Fruit fly (Drosophila melanogaster) whole organism, embryonic: ENCODE data around the gene CG13720.
A peak's percentile ranks its signal among the peaks of the same experiment; 100 is the strongest.

Source experiments
- Abd-B ChIP-seq: fragments of 200-800 bp; sonication (Bioruptor generic); optimal IDR thresholded peaks from 2 replicates; lab custom pipeline; 2018; ENCODE audit warnings: missing biosample characterization, mild to moderate bottlenecking, missing genetic modification characterization, moderate library complexity
- Atf3 ChIP-seq: fragments of 200-800 bp; sonication (Bioruptor generic); optimal IDR thresholded peaks from 3 replicates; lab custom pipeline; 2016; ENCODE audit warnings: missing biosample characterization, missing genetic modification characterization
- BtbVII ChIP-seq: fragments of 200-800 bp; sonication (Bioruptor generic); optimal IDR thresholded peaks from 3 replicates; lab custom pipeline; 2017; ENCODE audit warnings: missing biosample characterization, mild to moderate bottlenecking, missing genetic modification characterization
- CG11456 ChIP-seq: fragments of 200-800 bp; sonication (Bioruptor generic); IDR thresholded peaks from 3 replicates; pipeline ENCODE4 v1.3.6; 2022; ENCODE audit warnings: missing biosample characterization, missing genetic modification characterization
- CG11696 ChIP-seq: fragments of 200-800 bp; sonication (Bioruptor generic); IDR thresholded peaks from 2 replicates; pipeline ENCODE4 v1.3.6; 2022; ENCODE audit warnings: missing biosample characterization, missing genetic modification characterization
- CG12942 ChIP-seq: fragments of 200-800 bp; sonication (Bioruptor generic); optimal IDR thresholded peaks from 3 replicates; lab custom pipeline; 2016; ENCODE audit warnings: missing biosample characterization, missing genetic modification characterization
- CG13624 ChIP-seq: fragments of 200-800 bp; sonication (Bioruptor generic); optimal IDR thresholded peaks from 2 replicates; lab custom pipeline; 2016; ENCODE audit warnings: missing biosample characterization, missing genetic modification characterization
- CG14441 ChIP-seq: fragments of 200-800 bp; sonication (Bioruptor generic); IDR thresholded peaks from 2 replicates; pipeline ENCODE4 v1.3.6; 2022; ENCODE audit warnings: missing biosample characterization, missing genetic modification characterization
- CG15479 ChIP-seq: fragments of 200-800 bp; sonication (Bioruptor generic); optimal IDR thresholded peaks from 3 replicates; lab custom pipeline; 2019; ENCODE audit warnings: missing biosample characterization, mild to moderate bottlenecking, missing genetic modification characterization, moderate library complexity
- CG17328 ChIP-seq: fragments of 200-800 bp; sonication (Bioruptor generic); IDR thresholded peaks from 2 replicates; pipeline ENCODE4 v1.3.6; 2022; ENCODE audit warnings: missing biosample characterization, missing genetic modification characterization
- CG17385 ChIP-seq: fragments of 200-800 bp; sonication (Bioruptor generic); optimal IDR thresholded peaks from 3 replicates; lab custom pipeline; 2018; ENCODE audit warnings: missing biosample characterization, mild to moderate bottlenecking, missing genetic modification characterization
- CG17912 ChIP-seq: fragments of 200-800 bp; sonication (Bioruptor generic); optimal IDR thresholded peaks from 2 replicates; lab custom pipeline; 2018; ENCODE audit warnings: missing biosample characterization, mild to moderate bottlenecking, missing genetic modification characterization
- CG2120 ChIP-seq: fragments of 200-800 bp; sonication (Bioruptor generic); optimal IDR thresholded peaks from 3 replicates; lab custom pipeline; 2016; ENCODE audit warnings: missing biosample characterization, missing genetic modification characterization
- CG3163 ChIP-seq: fragments of 200-800 bp; sonication (Bioruptor generic); optimal IDR thresholded peaks from 3 replicates; lab custom pipeline; 2016; ENCODE audit warnings: missing biosample characterization, missing genetic modification characterization
- CG34224 ChIP-seq: fragments of 200-800 bp; sonication (Bioruptor generic); IDR thresholded peaks from 3 replicates; pipeline ENCODE4 v1.3.6; 2022; ENCODE audit warnings: missing biosample characterization, missing genetic modification characterization; ENCODE audit not compliant: partially characterized antibody
- CG4617 ChIP-seq: fragments of 200-800 bp; sonication (Bioruptor generic); optimal IDR thresholded peaks from 3 replicates; lab custom pipeline; 2016; ENCODE audit warnings: missing biosample characterization, missing genetic modification characterization, borderline replicate concordance
- CG4707 ChIP-seq: fragments of 200-800 bp; sonication (Bioruptor generic); optimal IDR thresholded peaks from 2 replicates; lab custom pipeline; 2018; ENCODE audit warnings: missing biosample characterization, mild to moderate bottlenecking, missing genetic modification characterization, moderate library complexity
- CG6854 ChIP-seq: fragments of 200-800 bp; sonication (Bioruptor generic); optimal IDR thresholded peaks from 3 replicates; lab custom pipeline; 2017; ENCODE audit warnings: missing biosample characterization, mild to moderate bottlenecking, missing genetic modification characterization
- CG7556 ChIP-seq: fragments of 200-800 bp; sonication (Bioruptor generic); optimal IDR thresholded peaks from 2 replicates; lab custom pipeline; 2017; ENCODE audit warnings: missing biosample characterization, mild to moderate bottlenecking, missing genetic modification characterization
- CG8089 ChIP-seq: fragments of 200-800 bp; sonication (Bioruptor generic); optimal IDR thresholded peaks from 3 replicates; lab custom pipeline; 2016; ENCODE audit warnings: missing biosample characterization, missing genetic modification characterization
- Dref ChIP-seq: fragments of 200-800 bp; sonication (Bioruptor generic); IDR thresholded peaks from 2 replicates; pipeline ENCODE4 v1.3.6; 2022; ENCODE audit warnings: missing biosample characterization, missing genetic modification characterization
- E2f2 ChIP-seq: fragments of 200-800 bp; sonication (Bioruptor generic); IDR thresholded peaks from 2 replicates; pipeline ENCODE4 v1.3.6; 2022; ENCODE audit warnings: missing biosample characterization, missing genetic modification characterization
- Hr78 ChIP-seq, 2 experiments: fragments of 200-800 bp in 1 of 2; fragments of >200 bp in 1 of 2; sonication (Bioruptor generic) in 1 of 2; optimal IDR thresholded peaks; 2 replicates each; lab custom pipeline; 2017 to 2019; ENCODE audit warnings: missing biosample characterization in 2 of 2, missing genetic modification characterization in 2 of 2, mild to moderate bottlenecking in 1 of 2, moderate library complexity in 1 of 2
- Spps ChIP-seq: fragments of 200-800 bp; sonication (Bioruptor generic); optimal IDR thresholded peaks from 2 replicates; lab custom pipeline; 2018; ENCODE audit warnings: missing biosample characterization, mild to moderate bottlenecking, missing genetic modification characterization
- Ssrp ChIP-seq: fragments of 200-800 bp; sonication (Bioruptor generic); optimal IDR thresholded peaks from 2 replicates; lab custom pipeline; 2018; ENCODE audit warnings: missing biosample characterization, mild to moderate bottlenecking, missing genetic modification characterization, moderate library complexity
- Taf1 ChIP-seq: fragments of 200-800 bp; sonication (Bioruptor generic); IDR thresholded peaks from 2 replicates; pipeline ENCODE4 v1.3.6; 2022; ENCODE audit warnings: missing biosample characterization, missing genetic modification characterization
- Trl ChIP-seq, 3 experiments: fragments of >200 bp in 2 of 3; fragments of 200-800 bp in 1 of 3; sonication (Bioruptor generic) in 1 of 3; optimal IDR thresholded peaks; 2 replicates in 1 of 3; 3 replicates in 2 of 3; lab custom pipeline; 2016 to 2017; ENCODE audit warnings: missing biosample characterization in 1 of 3, missing genetic modification characterization in 1 of 3
- Xbp1 ChIP-seq: fragments of 200-800 bp; sonication (Bioruptor generic); optimal IDR thresholded peaks from 3 replicates; lab custom pipeline; 2016; ENCODE audit warnings: missing biosample characterization, mild to moderate bottlenecking, missing genetic modification characterization
- Xrp1 ChIP-seq: fragments of 200-800 bp; sonication (Bioruptor generic); IDR thresholded peaks from 2 replicates; pipeline ENCODE4 v1.3.6; 2022; ENCODE audit warnings: missing biosample characterization, missing genetic modification characterization
- bbx ChIP-seq: fragments of 200-800 bp; sonication (Bioruptor generic); IDR thresholded peaks from 2 replicates; pipeline ENCODE4 v1.3.6; 2022; ENCODE audit warnings: missing biosample characterization, missing genetic modification characterization; ENCODE audit not compliant: partially characterized antibody
- caup ChIP-seq: fragments of 200-800 bp; sonication (Bioruptor generic); optimal IDR thresholded peaks from 3 replicates; lab custom pipeline; 2017; ENCODE audit warnings: missing biosample characterization, mild to moderate bottlenecking, missing genetic modification characterization, moderate library complexity; ENCODE audit not compliant: severe bottlenecking
- croc ChIP-seq: fragments of 200-800 bp; sonication (Bioruptor generic); conservative IDR thresholded peaks from 3 replicates; pipeline ENCODE4 v1.3.6; 2022; ENCODE audit warnings: missing biosample characterization, missing genetic modification characterization
- cwo ChIP-seq: fragments of 200-800 bp; sonication (Bioruptor generic); optimal IDR thresholded peaks from 3 replicates; lab custom pipeline; 2017; ENCODE audit warnings: missing biosample characterization, missing genetic modification characterization, mild to moderate bottlenecking, moderate library complexity, missing genetic modification reagents
- dan ChIP-seq: fragments of 200-800 bp; sonication (Bioruptor generic); IDR thresholded peaks from 2 replicates; pipeline ENCODE4 v1.3.6; 2022; ENCODE audit warnings: missing biosample characterization, missing genetic modification characterization
- ewg ChIP-seq: fragments of 200-800 bp; sonication (Bioruptor generic); optimal IDR thresholded peaks from 3 replicates; lab custom pipeline; 2017; ENCODE audit warnings: mild to moderate bottlenecking, missing biosample characterization, missing genetic modification reagents, missing genetic modification characterization
- fd64A ChIP-seq: fragments of 200-800 bp; sonication (Bioruptor generic); optimal IDR thresholded peaks from 3 replicates; lab custom pipeline; 2018; ENCODE audit warnings: missing biosample characterization, mild to moderate bottlenecking, missing genetic modification characterization
- fu2 ChIP-seq: fragments of 200-800 bp; sonication (Bioruptor generic); optimal IDR thresholded peaks from 2 replicates; lab custom pipeline; 2016; ENCODE audit warnings: missing biosample characterization, missing genetic modification characterization
- gcm ChIP-seq: fragments of 200-800 bp; sonication (Bioruptor generic); optimal IDR thresholded peaks from 2 replicates; lab custom pipeline; 2019; ENCODE audit warnings: missing biosample characterization, mild to moderate bottlenecking, missing genetic modification characterization, moderate library complexity
- lbe ChIP-seq: fragments of 200-800 bp; sonication (Bioruptor generic); optimal IDR thresholded peaks from 2 replicates; lab custom pipeline; 2016; ENCODE audit warnings: missing biosample characterization, mild to moderate bottlenecking, missing genetic modification characterization
- maf-S ChIP-seq: fragments of 200-800 bp; sonication (Bioruptor generic); optimal IDR thresholded peaks from 2 replicates; lab custom pipeline; 2016; ENCODE audit warnings: missing biosample characterization, missing genetic modification characterization
- otp ChIP-seq: fragments of 200-800 bp; sonication (Bioruptor generic); IDR thresholded peaks from 3 replicates; pipeline ENCODE4, ENCODE4 v1.3.6; 2022; ENCODE audit warnings: missing biosample characterization, missing genetic modification characterization
- pnt ChIP-seq: fragments of 200-800 bp; sonication (Bioruptor generic); optimal IDR thresholded peaks from 3 replicates; lab custom pipeline; 2016; ENCODE audit warnings: missing biosample characterization, missing genetic modification characterization
- sd ChIP-seq: fragments of 200-800 bp; sonication (Bioruptor generic); optimal IDR thresholded peaks from 3 replicates; lab custom pipeline; 2018; ENCODE audit warnings: missing biosample characterization, mild to moderate bottlenecking, missing genetic modification characterization, moderate library complexity
- sens ChIP-seq: fragments of 200-800 bp; sonication (Bioruptor generic); peaks from one replicate; lab custom pipeline; 2016; ENCODE audit warnings: missing biosample characterization, missing genetic modification characterization
- sug ChIP-seq: fragments of 200-800 bp; optimal IDR thresholded peaks from 2 replicates; lab custom pipeline; 2019; ENCODE audit warnings: missing biosample characterization, mild to moderate bottlenecking, missing genetic modification characterization, moderate library complexity
- tin ChIP-seq: fragments of 200-800 bp; sonication (Bioruptor generic); optimal IDR thresholded peaks from 3 replicates; lab custom pipeline; 2016; ENCODE audit warnings: missing biosample characterization, missing genetic modification characterization
- tio ChIP-seq: fragments of 200-800 bp; sonication (Bioruptor generic); optimal IDR thresholded peaks from 2 replicates; lab custom pipeline; 2017; ENCODE audit warnings: missing biosample characterization, missing genetic modification characterization, inconsistent platforms
- vfl ChIP-seq: fragments of 200-800 bp; sonication (Bioruptor generic); optimal IDR thresholded peaks from 2 replicates; lab custom pipeline; 2016; ENCODE audit warnings: missing biosample characterization, missing genetic modification characterization
- vnd ChIP-seq: fragments of 200-800 bp; sonication (Bioruptor generic); IDR thresholded peaks from 3 replicates; pipeline ENCODE4 v1.3.6; 2022; ENCODE audit warnings: missing biosample characterization, missing genetic modification characterization; ENCODE audit not compliant: partially characterized antibody
- zfh1 ChIP-seq: fragments of 200-800 bp; sonication (Bioruptor generic); IDR thresholded peaks from 3 replicates; pipeline ENCODE4 v1.3.6; 2022; ENCODE audit warnings: missing biosample characterization, missing genetic modification characterization

The CG13720 gene

DNA sequence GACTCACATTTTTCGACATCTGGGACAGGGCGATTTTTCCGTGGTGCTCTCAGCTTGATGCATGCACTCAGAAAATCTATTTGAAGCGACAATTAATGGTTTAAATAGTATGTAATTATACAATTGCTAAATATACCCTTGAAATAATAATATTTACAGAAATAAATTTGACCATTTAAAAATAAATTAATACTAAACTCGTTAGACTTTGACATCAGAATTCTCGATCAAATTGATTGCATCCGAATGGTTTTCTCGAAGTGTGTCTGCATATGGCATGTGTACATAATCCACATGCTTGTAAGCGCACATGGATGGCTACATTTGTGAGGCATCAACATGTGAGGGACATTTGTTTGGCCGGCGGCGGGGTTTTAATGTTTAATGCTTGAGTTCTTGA is 46.4 kb upstream of the CG13720 start (continued):
- TF ChIP-seq Trl (optimal IDR thresholded peaks at IDR 0.05; lab: Kevin White, UChicago) (no peak), Trl (GFP tag; optimal IDR thresholded peaks at IDR 0.05; lab: Kevin White, UChicago) (no peak), CG7556 (GFP tag; lab: Kevin White, UChicago) (peak; percentile 59), Ssrp (peak; percentile 65), CG14441 (no peak), CG15479 (GFP tag; lab: Kevin White, UChicago) (no peak), CG11456 (GFP tag; lab: Robert Waterston, UW) (no peak), sd (tag; lab: Kevin White, UChicago) (no peak), sug (tag; lab: Kevin White, UChicago) (no peak), dan (peak; percentile 73; the same call in 1 of the 2 replicates), Atf3 (GFP tag; lab: Kevin White, UChicago) (peak; percentile 14), CG34224 (GFP tag; lab: Robert Waterston, UW) (no peak), lbe (GFP tag; lab: Kevin White, UChicago) (peak; percentile 30), fu2 (no peak), CG17328 (peak; percentile 72), otp (GFP tag; lab: Robert Waterston, UW) (peak; percentile 62; the same call in 1 of the 3 replicates), croc (GFP tag; lab: Robert Waterston, UW) (peak; percentile 77), E2f2 (GFP tag; lab: Robert Waterston, UW) (peak; percentile 40; the same call in 1 of the 2 replicates), pnt (GFP tag; lab: Kevin White, UChicago) (no peak), Dref (GFP tag; lab: Robert Waterston, UW) (no peak), tin (GFP tag; lab: Kevin White, UChicago) (peak; percentile 62), CG12942 (peak; percentile 34), caup (GFP tag; lab: Kevin White, UChicago) (no peak), CG6854 (GFP tag; lab: Kevin White, UChicago) (no peak), CG17912 (GFP tag; lab: Kevin White, UChicago) (no peak), CG13624 (no peak), cwo (GFP tag; lab: Kevin White, UChicago) (peak; percentile 3), bbx (GFP tag; lab: Robert Waterston, UW) (no peak), Xrp1 (GFP tag; lab: Robert Waterston, UW) (peak; percentile 93), CG8089 (GFP tag; lab: Kevin White, UChicago) (no peak), CG4617 (GFP tag; lab: Kevin White, UChicago) (no peak), gcm (peak; percentile 61), ewg (peak; percentile 39), fd64A (GFP tag; lab: Kevin White, UChicago) (no peak), CG4707 (GFP tag; lab: Kevin White, UChicago) (peak; percentile 53), vfl (GFP tag; lab: Kevin White, UChicago) (no peak), CG17385 (peak; percentile 41), Hr78 (GFP tag; optimal IDR thresholded peaks at IDR 0.05; lab: Kevin White, UChicago) (peak in 1 of 2 experiments; percentile 25), Xbp1 (GFP tag; lab: Kevin White, UChicago) (peak; percentile 52), CG11696 (0 out of 2 replicates have a peak, but pooled peaks have one; percentile 25), BtbVII (no peak), zfh1 (peak; percentile 84), CG2120 (GFP tag; lab: Kevin White, UChicago) (no peak), CG3163 (no peak), Abd-B (GFP tag; lab: Kevin White, UChicago) (peak; percentile 33), sens (peak; percentile 92), Spps (tag; lab: Kevin White, UChicago) (peak; percentile 74), Taf1 (GFP tag; lab: Robert Waterston, UW) (no peak), maf-S (GFP tag; lab: Kevin White, UChicago) (no peak), vnd (no peak), tio (peak; percentile 64)
